Worm (Caenorhabditis elegans) whole organism, L3 larva: ENCODE measurements around the gene K07F5.22.
A peak's percentile ranks its signal among the peaks of the same experiment; 100 is the strongest.

Experiments
- R02D3.7 ChIP-seq: fragments of 150-350 bp; optimal IDR thresholded peaks from 2 replicates; lab custom pipeline; 2014; ENCODE audit warnings: missing biosample characterization, missing genetic modification characterization
- ZK546.5 ChIP-seq: sonication (generic microtip); optimal IDR thresholded peaks from 2 replicates; lab custom pipeline; 2017; ENCODE audit warnings: missing biosample characterization, missing genetic modification characterization
- ama-1 ChIP-seq: fragments of 150-350 bp; optimal IDR thresholded peaks from 2 replicates; lab custom pipeline; 2018
- ceh-16 ChIP-seq: sonication (generic microtip); optimal IDR thresholded peaks from 2 replicates; lab custom pipeline; 2017; ENCODE audit warnings: missing biosample characterization, missing genetic modification characterization
- ceh-28 ChIP-seq: fragments of 150-350 bp; optimal IDR thresholded peaks from 2 replicates; lab custom pipeline; 2014; ENCODE audit warnings: missing biosample characterization, missing genetic modification reagents, missing genetic modification characterization
- ceh-82 ChIP-seq: fragments of 150-350 bp; optimal IDR thresholded peaks from 2 replicates; lab custom pipeline; 2014; ENCODE audit warnings: missing biosample characterization, missing genetic modification characterization
- egl-27 ChIP-seq: sonication (generic microtip); optimal IDR thresholded peaks from 4 replicates; lab custom pipeline; 2017; ENCODE audit warnings: missing biosample characterization, missing genetic modification reagents, missing genetic modification characterization
- elt-2 ChIP-seq: sonication (generic microtip); optimal IDR thresholded peaks from 2 replicates; lab custom pipeline; 2016; ENCODE audit warnings: missing genetic modification reagents, mild to moderate bottlenecking, missing genetic modification characterization, missing compliant biosample characterization
- elt-3 ChIP-seq, 3 experiments: fragments of 150-350 bp in 1 of 3; sonication (generic microtip) in 2 of 3; optimal IDR thresholded peaks; 2 replicates in 2 of 3; 4 replicates in 1 of 3; lab custom pipeline; 2014 to 2017; ENCODE audit warnings: missing biosample characterization in 3 of 3, missing genetic modification characterization in 3 of 3
- fos-1 ChIP-seq: fragments of 150-350 bp; optimal IDR thresholded peaks from 2 replicates; lab custom pipeline; 2014; ENCODE audit warnings: missing biosample characterization, missing genetic modification characterization
- hmg-11 ChIP-seq: sonication (generic microtip); optimal IDR thresholded peaks from 2 replicates; lab custom pipeline; 2016; ENCODE audit warnings: missing genetic modification characterization, missing compliant biosample characterization
- jun-1 ChIP-seq: fragments of 150-350 bp; optimal IDR thresholded peaks from 2 replicates; lab custom pipeline; 2014; ENCODE audit warnings: missing biosample characterization, missing genetic modification reagents, missing genetic modification characterization
- lin-15B ChIP-seq: fragments of 150-350 bp; optimal IDR thresholded peaks from 2 replicates; lab custom pipeline; 2014; ENCODE audit warnings: missing biosample characterization, missing genetic modification characterization
- lin-39 ChIP-seq: fragments of 150-350 bp; optimal IDR thresholded peaks from 2 replicates; lab custom pipeline; 2018; ENCODE audit warnings: missing biosample characterization, missing genetic modification reagents, missing genetic modification characterization
- mdl-1 ChIP-seq: fragments of 150-350 bp; optimal IDR thresholded peaks from 2 replicates; lab custom pipeline; 2014; ENCODE audit warnings: missing biosample characterization, missing genetic modification characterization
- nfya-1 ChIP-seq: sonication (generic microtip); optimal IDR thresholded peaks from 2 replicates; lab custom pipeline; 2017; ENCODE audit warnings: missing genetic modification characterization, mild to moderate bottlenecking, missing compliant biosample characterization, antibody characterized with exemption, moderate library complexity; ENCODE audit not compliant: insufficient read depth
- nhr-12 ChIP-seq: fragments of 150-350 bp; optimal IDR thresholded peaks from 2 replicates; lab custom pipeline; 2014; ENCODE audit warnings: missing biosample characterization, missing genetic modification characterization
- nhr-237 ChIP-seq: fragments of 150-350 bp; optimal IDR thresholded peaks from 2 replicates; lab custom pipeline; 2014; ENCODE audit warnings: missing biosample characterization, missing genetic modification characterization
- nhr-25 ChIP-seq: sonication (generic microtip); optimal IDR thresholded peaks from 2 replicates; lab custom pipeline; 2017; ENCODE audit warnings: missing biosample characterization, missing genetic modification characterization
- nhr-43 ChIP-seq: sonication (generic microtip); optimal IDR thresholded peaks from 2 replicates; lab custom pipeline; 2016; ENCODE audit warnings: mild to moderate bottlenecking, missing genetic modification characterization, missing compliant biosample characterization; ENCODE audit not compliant: poor library complexity, severe bottlenecking
- nhr-67 ChIP-seq: fragments of 150-350 bp; optimal IDR thresholded peaks from 2 replicates; lab custom pipeline; 2014; ENCODE audit warnings: missing biosample characterization, missing genetic modification characterization
- nhr-76 ChIP-seq: fragments of 150-350 bp; sonication (generic microtip); optimal IDR thresholded peaks from 5 replicates; lab custom pipeline; 2014; ENCODE audit warnings: missing biosample characterization, missing genetic modification characterization
- nhr-77 ChIP-seq: fragments of 150-350 bp; optimal IDR thresholded peaks from 2 replicates; lab custom pipeline; 2014; ENCODE audit warnings: missing biosample characterization, missing genetic modification characterization
- pha-4 ChIP-seq: fragments of 150-350 bp; optimal IDR thresholded peaks from 2 replicates; lab custom pipeline; 2014; ENCODE audit warnings: missing biosample characterization, missing genetic modification reagents, missing genetic modification characterization
- pqm-1 ChIP-seq: fragments of 150-350 bp; optimal IDR thresholded peaks from 2 replicates; lab custom pipeline; 2017; ENCODE audit warnings: missing biosample characterization, missing genetic modification characterization, inconsistent platforms
- sea-2 ChIP-seq: fragments of 150-350 bp; sonication (generic microtip); optimal IDR thresholded peaks from 4 replicates; lab custom pipeline; 2014; ENCODE audit warnings: missing biosample characterization, missing genetic modification reagents, missing genetic modification characterization
- skn-1 ChIP-seq: fragments of 150-350 bp; optimal IDR thresholded peaks from 2 replicates; lab custom pipeline; 2014; ENCODE audit warnings: missing biosample characterization, missing genetic modification characterization
- snpc-4 ChIP-seq: fragments of 150-350 bp; optimal IDR thresholded peaks from 2 replicates; lab custom pipeline; 2014; ENCODE audit warnings: missing biosample characterization, missing genetic modification characterization
- unc-39 ChIP-seq: sonication (generic microtip); optimal IDR thresholded peaks from 4 replicates; lab custom pipeline; 2017; ENCODE audit warnings: missing biosample characterization, missing genetic modification characterization
- unc-62 ChIP-seq: fragments of 150-350 bp; sonication (generic microtip); optimal IDR thresholded peaks from 4 replicates; lab custom pipeline; 2014; ENCODE audit warnings: missing biosample characterization, missing genetic modification reagents, missing genetic modification characterization
- zag-1 ChIP-seq: fragments of 150-350 bp; optimal IDR thresholded peaks from 2 replicates; lab custom pipeline; 2014; ENCODE audit warnings: missing biosample characterization, missing genetic modification characterization
- ztf-4 ChIP-seq: fragments of 150-350 bp; optimal IDR thresholded peaks from 2 replicates; lab custom pipeline; 2014; ENCODE audit warnings: missing biosample characterization, missing genetic modification characterization

The K07F5.22 gene

DNA sequence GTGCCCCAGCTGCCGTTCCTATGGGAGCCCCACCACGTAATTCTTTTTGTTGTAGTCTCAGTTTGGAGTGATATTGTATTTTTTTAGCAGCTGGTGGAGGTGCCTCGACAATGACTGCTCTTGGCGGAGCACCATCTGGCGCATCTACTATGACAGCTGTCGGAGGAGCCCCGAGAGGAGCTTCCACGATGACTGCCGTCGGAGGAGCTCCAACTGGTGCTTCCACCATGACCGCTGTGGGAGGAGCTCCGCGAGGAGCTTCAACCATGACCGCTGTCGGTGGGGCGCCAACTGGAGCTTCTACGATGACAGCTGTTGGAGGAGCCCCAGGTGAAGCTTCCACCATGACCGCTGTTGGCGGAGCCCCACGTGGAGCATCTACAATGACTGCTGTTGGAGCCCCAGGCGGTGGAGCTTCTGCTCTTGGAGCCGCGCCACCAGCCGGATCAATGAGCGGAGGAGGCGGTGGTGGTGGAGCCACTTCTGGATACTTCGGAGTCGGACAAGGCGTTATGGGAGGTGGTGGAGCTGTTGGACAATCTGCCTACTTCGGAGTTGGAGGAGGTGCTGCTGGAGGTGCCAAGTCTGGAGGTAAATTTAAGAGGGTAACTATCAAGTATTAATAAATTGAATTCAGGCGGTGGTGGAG is 11.9 kb upstream of the K07F5.22 start:
- TF ChIP-seq nhr-67 (tag; lab: Kevin White, UChicago) (no peak), nhr-12 (tag; lab: Kevin White, UChicago) (no peak), unc-62 (GFP tag; lab: Kevin White, UChicago) (no peak), ceh-16 (tag; lab: Kevin White, UChicago) (no peak), fos-1 (tag; lab: Kevin White, UChicago) (no peak), R02D3.7 (tag; lab: Kevin White, UChicago) (no peak), hmg-11 (no peak), pqm-1 (tag; lab: Kevin White, UChicago) (no peak), nhr-43 (tag; lab: Kevin White, UChicago) (no peak), ZK546.5 (tag; lab: Kevin White, UChicago) (no peak), nhr-77 (tag; lab: Kevin White, UChicago) (no peak)

DNA sequence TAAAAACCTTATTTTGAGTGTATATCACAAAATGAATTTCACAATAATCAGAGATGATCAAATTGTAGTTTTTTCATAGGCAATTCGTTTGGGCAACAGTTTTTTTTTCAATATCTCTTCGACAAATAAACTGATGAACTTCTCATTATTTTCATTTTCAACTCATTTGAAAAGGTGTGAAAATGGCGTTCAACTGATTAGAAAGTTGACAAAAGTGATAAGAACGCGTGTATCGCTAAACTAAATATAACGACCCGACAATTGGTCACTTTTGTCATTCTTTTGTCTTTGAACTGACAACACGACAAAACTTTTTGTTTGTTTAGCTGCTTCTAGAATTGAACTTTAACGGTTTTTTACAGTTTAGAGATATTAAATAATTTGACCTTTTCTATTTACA is 9.9 kb upstream of the K07F5.22 start:
- TF ChIP-seq pha-4 (tag; lab: Kevin White, UChicago), result peak; percentile 73
- TF ChIP-seq lin-39, result no peak
- TF ChIP-seq lin-15B, result no peak
- peak; percentile 39 for TF ChIP-seq pqm-1 (tag; lab: Kevin White, UChicago)
- TF ChIP-seq elt-2 (tag; lab: Kevin White, UChicago), result peak; percentile 64

ce11 chrIV:9855712-9856111 is 9.2 kb upstream of the K07F5.22 start, which contains the start of gene K07F5.12:
Gene K07F5.12 (plus strand): TSS chrIV:9856012.
- TF ChIP-seq zag-1 (tag; lab: Kevin White, UChicago), result no peak
- no peak for TF ChIP-seq nhr-76
- TF ChIP-seq snpc-4 (tag; lab: Kevin White, UChicago), result no peak
- TF ChIP-seq mdl-1 (tag; lab: Kevin White, UChicago), result no peak
- no peak for TF ChIP-seq lin-39
- no peak for TF ChIP-seq nhr-12 (tag; lab: Kevin White, UChicago)
- TF ChIP-seq R02D3.7 (tag; lab: Kevin White, UChicago), result no peak
- no peak for TF ChIP-seq nhr-43 (tag; lab: Kevin White, UChicago)
- TF ChIP-seq sea-2 (GFP tag; lab: Kevin White, UChicago), result no peak
- no peak for TF ChIP-seq jun-1 (tag; lab: Kevin White, UChicago)
- no peak for TF ChIP-seq nhr-237 (tag; lab: Kevin White, UChicago)
- TF ChIP-seq pha-4 (tag; lab: Kevin White, UChicago), result no peak
- TF ChIP-seq ceh-82 (tag; lab: Kevin White, UChicago), result no peak
- TF ChIP-seq unc-62 (GFP tag; lab: Kevin White, UChicago), result no peak
- no peak for TF ChIP-seq elt-3 (tag; optimal IDR thresholded peaks at IDR 0.05; lab: Kevin White, UChicago)
- no peak for TF ChIP-seq unc-39 (tag; lab: Kevin White, UChicago)
- TF ChIP-seq pqm-1 (tag; lab: Kevin White, UChicago), result no peak
- no peak for TF ChIP-seq nhr-67 (tag; lab: Kevin White, UChicago)
- TF ChIP-seq nfya-1, result no peak
- TF ChIP-seq ceh-28 (tag; lab: Kevin White, UChicago), result no peak

DNA sequence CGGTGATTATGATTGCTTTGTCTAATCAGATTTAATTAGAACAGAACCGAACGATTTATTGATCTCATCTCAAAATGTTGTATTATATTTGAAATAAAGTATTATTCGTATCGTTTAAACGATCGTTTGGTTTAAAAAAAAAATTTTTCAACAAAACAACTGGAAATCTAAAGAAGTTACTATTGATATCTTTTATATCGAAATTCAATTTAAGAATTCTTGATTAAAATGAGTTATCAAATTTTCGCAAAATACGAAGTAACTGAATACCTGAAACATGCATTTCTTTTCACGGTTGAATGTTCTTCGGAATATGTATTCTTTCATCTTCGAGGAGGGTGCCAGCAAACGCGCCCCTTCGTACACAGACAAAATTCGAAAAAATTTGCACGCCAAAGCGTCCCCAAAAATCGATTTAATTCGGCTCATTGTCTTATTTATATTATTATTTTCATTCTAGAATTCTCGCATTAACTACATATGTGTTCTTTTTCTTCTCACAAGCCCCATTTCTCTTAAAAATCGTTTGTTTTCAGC is 6.9 kb upstream of the K07F5.22 start, which contains the start of gene npp-1:
npp-1 (plus strand) TSS at position 537 of the 537 bp plus-strand sequence.
- no peak for TF ChIP-seq snpc-4 (tag; lab: Kevin White, UChicago)
- no peak for TF ChIP-seq unc-62 (GFP tag; lab: Kevin White, UChicago)
- TF ChIP-seq lin-15B, result peak; percentile 59
- TF ChIP-seq ztf-4 (tag; lab: Kevin White, UChicago), result no peak
- peak; percentile 50 for TF ChIP-seq nfya-1
- TF ChIP-seq R02D3.7 (tag; lab: Kevin White, UChicago), result no peak
- TF ChIP-seq egl-27 (tag; lab: Kevin White, UChicago), result no peak
- no peak for TF ChIP-seq ama-1 (lab: Kevin White, UChicago)
- no peak for TF ChIP-seq skn-1 (tag; lab: Kevin White, UChicago)
- TF ChIP-seq lin-39, result no peak
- TF ChIP-seq nhr-77 (tag; lab: Kevin White, UChicago), result no peak
- peak; percentile 0 for TF ChIP-seq pqm-1 (tag; lab: Kevin White, UChicago)
- no peak for TF ChIP-seq nhr-12 (tag; lab: Kevin White, UChicago)
- TF ChIP-seq elt-2 (tag; lab: Kevin White, UChicago), result peak; percentile 20
- peak; percentile 20 for TF ChIP-seq nhr-25
- TF ChIP-seq pha-4 (tag; lab: Kevin White, UChicago), result peak; percentile 82
